Fruit fly (Drosophila melanogaster): ENCODE results near the gene Slimp.

Slimp gene

DNA sequence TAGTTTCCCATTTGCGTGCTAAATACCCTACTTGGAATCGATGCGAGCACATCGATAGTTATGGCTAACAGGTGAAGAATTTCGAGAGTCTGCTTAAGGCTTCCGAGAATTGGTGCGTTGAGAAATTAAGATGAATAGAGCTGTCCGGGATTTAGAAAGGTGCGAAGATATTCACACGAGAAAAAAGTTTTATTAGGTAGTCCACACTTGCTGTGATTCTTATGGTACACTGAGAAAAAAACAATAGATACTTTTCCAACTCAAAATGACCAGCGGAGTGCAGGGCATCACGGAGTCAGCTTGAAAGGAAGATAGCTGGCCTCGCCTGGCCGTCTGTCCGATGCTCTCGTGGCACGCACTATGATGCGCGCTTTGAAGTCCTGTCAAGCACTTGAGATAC is 4.2 kb downstream of the Slimp start (continued):
- TF ChIP-seq CG32006 (GFP tag; optimal IDR thresholded peaks at IDR 0.05) (peak; percentile 89), Blimp-1 (GFP tag; optimal IDR thresholded peaks at IDR 0.05) (no peak), CG3919 (GFP tag; optimal IDR thresholded peaks at IDR 0.05) (peak; percentile 77), CG6276 (GFP tag; optimal IDR thresholded peaks at IDR 0.05) (peak; percentile 78), Lpt (GFP tag; optimal IDR thresholded peaks at IDR 0.05) (peak; percentile 34), CG3032 (tag; optimal IDR thresholded peaks at IDR 0.05) (peak; percentile 76), Sox102F (GFP tag; optimal IDR thresholded peaks at IDR 0.05) (peak; percentile 45), esn (GFP tag; optimal IDR thresholded peaks at IDR 0.05) (peak; percentile 68), Hr4 (GFP tag; optimal IDR thresholded peaks at IDR 0.05) (peak; percentile 82), fkh (GFP tag; optimal IDR thresholded peaks at IDR 0.05) (no peak), Eip78C (GFP tag) (peak; percentile 93), pdm3 (GFP tag; optimal IDR thresholded peaks at IDR 0.05) (peak; percentile 69), CG6808 (GFP tag; optimal IDR thresholded peaks at IDR 0.05) (peak; percentile 80), fd59A (GFP tag; optimal IDR thresholded peaks at IDR 0.05) (peak; percentile 80), eg (GFP tag; IDR thresholded peaks at IDR 0.05) (peak; percentile 69), CG8319 (GFP tag; optimal IDR thresholded peaks at IDR 0.05) (no peak), CG6163 (GFP tag; IDR thresholded peaks at IDR 0.05) (peak; percentile 56; the same call in 2 of the 3 replicates), Ets96B (tag; optimal IDR thresholded peaks at IDR 0.05) (peak; percentile 75), Met (GFP tag; optimal IDR thresholded peaks at IDR 0.05) (peak; percentile 57), net (GFP tag; optimal IDR thresholded peaks at IDR 0.05) (peak; percentile 60), CG8119 (GFP tag; IDR thresholded peaks at IDR 0.05) (peak; percentile 81), vri (GFP tag; optimal IDR thresholded peaks at IDR 0.05) (peak; percentile 50), CG10669 (GFP tag; optimal IDR thresholded peaks at IDR 0.05) (peak; percentile 76), CG9139 (GFP tag; optimal IDR thresholded peaks at IDR 0.05) (peak; percentile 7), Eip75B (GFP tag; optimal IDR thresholded peaks at IDR 0.05) (peak; percentile 78), ss (GFP tag; optimal IDR thresholded peaks at IDR 0.05) (peak; percentile 72 to 95), CG6854 (GFP tag; optimal IDR thresholded peaks at IDR 0.05) (no peak), Hr38 (GFP tag; optimal IDR thresholded peaks at IDR 0.05) (no peak)

DNA sequence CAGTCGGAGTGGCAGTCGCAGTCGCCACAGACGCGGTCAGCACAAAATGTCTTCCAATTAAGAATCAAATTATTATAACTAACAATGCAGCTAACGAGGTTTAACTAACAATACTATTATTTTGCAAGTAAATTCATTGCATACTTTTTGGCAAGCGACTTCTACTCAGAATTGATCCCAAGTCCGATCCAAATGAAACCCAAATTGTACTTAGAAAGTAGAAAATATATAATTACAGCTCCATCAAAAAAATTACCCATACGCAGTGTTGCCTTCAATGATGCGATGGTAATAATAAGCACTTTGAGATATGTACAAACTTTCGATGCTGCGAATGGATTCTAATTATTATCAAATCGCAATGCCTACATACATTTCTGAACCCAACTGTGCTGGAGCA is 5.0 kb downstream of the Slimp start:
- TF ChIP-seq Met (GFP tag; optimal IDR thresholded peaks at IDR 0.05) (peak; percentile 43), Sox15 (GFP tag; optimal IDR thresholded peaks at IDR 0.05) (peak; percentile 8), CG3032 (tag; optimal IDR thresholded peaks at IDR 0.05) (peak; percentile 69), acj6 (GFP tag; optimal IDR thresholded peaks at IDR 0.05) (peak; percentile 58), net (GFP tag; optimal IDR thresholded peaks at IDR 0.05) (peak; percentile 23), CG34406 (GFP tag; optimal IDR thresholded peaks at IDR 0.05) (peak; percentile 10), Sox102F (GFP tag; optimal IDR thresholded peaks at IDR 0.05) (no peak), CG11294 (GFP tag; IDR thresholded peaks at IDR 0.05) (no peak), achi (GFP tag; optimal IDR thresholded peaks at IDR 0.05) (peak; percentile 50), CG6792 (GFP tag; optimal IDR thresholded peaks at IDR 0.05) (peak; percentile 54), CG6808 (GFP tag; optimal IDR thresholded peaks at IDR 0.05) (peak; percentile 68), CG9139 (GFP tag; optimal IDR thresholded peaks at IDR 0.05) (peak; percentile 29), salr (GFP tag; optimal IDR thresholded peaks at IDR 0.05) (peak in 1 of 2 experiments; percentile 75), svp (GFP tag) (peak; percentile 79), fd59A (GFP tag; optimal IDR thresholded peaks at IDR 0.05) (peak; percentile 61), Eip93F (GFP tag; optimal IDR thresholded peaks at IDR 0.05) (no peak), fd85E (GFP tag; optimal IDR thresholded peaks at IDR 0.05) (no peak), CG15336 (GFP tag; IDR thresholded peaks at IDR 0.05) (peak; percentile 36), CG7368 (GFP tag; optimal IDR thresholded peaks at IDR 0.05) (peak; percentile 44), eg (GFP tag; IDR thresholded peaks at IDR 0.05) (0 out of 3 replicates have a peak, but pooled peaks have one; percentile 8), dac (GFP tag; optimal IDR thresholded peaks at IDR 0.05) (peak; percentile 31), vri (GFP tag; optimal IDR thresholded peaks at IDR 0.05) (no peak), CG16779 (tag; optimal IDR thresholded peaks at IDR 0.05) (no peak), Hr4 (GFP tag; optimal IDR thresholded peaks at IDR 0.05) (peak; percentile 71), CG31627 (GFP tag; optimal IDR thresholded peaks at IDR 0.05) (peak; percentile 45), CG8632 (GFP tag; optimal IDR thresholded peaks at IDR 0.05) (peak; percentile 45), esn (GFP tag; optimal IDR thresholded peaks at IDR 0.05) (peak; percentile 59), Smox (GFP tag; optimal IDR thresholded peaks at IDR 0.05) (peak; percentile 34), CG4318 (GFP tag; optimal IDR thresholded peaks at IDR 0.05) (peak; percentile 53), Sox14 (GFP tag; optimal IDR thresholded peaks at IDR 0.05) (peak; percentile 68), Hr39 (GFP tag; optimal IDR thresholded peaks at IDR 0.05) (peak; percentile 41), Ets96B (tag; optimal IDR thresholded peaks at IDR 0.05) (peak; percentile 58), cyc (GFP tag; optimal IDR thresholded peaks at IDR 0.05) (peak; percentile 20), Gug (GFP tag; IDR thresholded peaks at IDR 0.05) (no peak)

All from whole organism, prepupa.